Worm (Caenorhabditis elegans): ENCODE measurements around the gene nhr-211.

DNA sequence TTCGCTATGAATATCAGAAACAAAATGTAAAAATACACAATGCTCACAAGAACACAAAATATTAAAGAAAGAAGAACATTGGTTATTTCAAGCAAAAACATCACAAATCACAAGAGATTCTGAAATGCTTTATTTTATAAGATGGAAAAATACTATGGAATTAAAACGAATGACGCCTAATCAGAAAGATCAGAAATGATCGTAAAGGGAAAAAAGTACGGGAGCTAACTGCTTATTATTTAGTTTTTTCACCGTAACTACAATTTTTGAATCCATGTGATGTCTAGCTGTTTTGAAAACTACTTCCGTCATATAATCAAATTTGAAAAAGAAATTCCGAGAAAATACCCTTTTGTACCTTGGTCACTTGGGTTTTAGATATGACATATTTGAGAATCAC is 18.3 kb upstream of the nhr-211 start, which contains the start of gene srbc-57:
- TF ChIP-seq aly-1 (tag; optimal IDR thresholded peaks at IDR 0.05): no peak
- no peak for TF ChIP-seq ceh-36 (tag; optimal IDR thresholded peaks at IDR 0.05)
- no peak for TF ChIP-seq B0310.2 (tag; optimal IDR thresholded peaks at IDR 0.05)
- TF ChIP-seq pes-1 (GFP tag; IDR thresholded peaks at IDR 0.05): no peak
- TF ChIP-seq sea-1 (GFP tag; conservative IDR thresholded peaks at IDR 0.05): no peak
- TF ChIP-seq hmbx-1 (tag; optimal IDR thresholded peaks at IDR 0.05): no peak
- TF ChIP-seq flt-1 (GFP tag; IDR thresholded peaks at IDR 0.05): no peak
- TF ChIP-seq ets-7 (tag; optimal IDR thresholded peaks at IDR 0.05): no peak
- no peak for TF ChIP-seq ama-1 (optimal IDR thresholded peaks at IDR 0.05)
- TF ChIP-seq hnd-1 (tag; optimal IDR thresholded peaks at IDR 0.05): no peak
- no peak for TF ChIP-seq ceh-13 (GFP tag; optimal IDR thresholded peaks at IDR 0.05)
- TF ChIP-seq tbx-37 (GFP tag; conservative IDR thresholded peaks at IDR 0.05): no peak
- TF ChIP-seq tbx-11 (GFP tag; IDR thresholded peaks at IDR 0.05): no peak

All from whole organism, early embryonic.